Fruit fly (Drosophila melanogaster) whole organism, wandering third instar larva: ENCODE measurements around the gene GIIIspla2.

Source experiments
- Abd-B ChIP-seq: fragments of >200 bp; optimal IDR thresholded peaks from 2 replicates; lab custom pipeline; 2017; ENCODE audit warnings: missing biosample characterization, missing genetic modification characterization
- CG9705 ChIP-seq: fragments of 200-800 bp; sonication (Bioruptor generic); optimal IDR thresholded peaks from 2 replicates; lab custom pipeline; 2018; ENCODE audit warnings: missing biosample characterization, mild to moderate bottlenecking, missing genetic modification characterization
- CrebA ChIP-seq: fragments of 200-800 bp; sonication (Bioruptor generic); optimal IDR thresholded peaks from 2 replicates; lab custom pipeline; 2016; ENCODE audit warnings: missing biosample characterization, mild to moderate bottlenecking, missing genetic modification characterization, borderline replicate concordance
- Dfd ChIP-seq: fragments of >200 bp; optimal IDR thresholded peaks from 2 replicates; lab custom pipeline; 2017; ENCODE audit warnings: missing biosample characterization, missing genetic modification characterization
- Dif ChIP-seq: fragments of 200-275, 200-300 bp; sonication (Bioruptor generic); optimal IDR thresholded peaks from 2 replicates; lab custom pipeline; 2018; ENCODE audit warnings: missing biosample characterization, missing genetic modification characterization; ENCODE audit not compliant: partially characterized antibody
- HLH106 ChIP-seq: fragments of 200-800 bp; optimal IDR thresholded peaks from 3 replicates; lab custom pipeline; 2019; ENCODE audit warnings: missing biosample characterization, mild to moderate bottlenecking, missing genetic modification characterization, moderate library complexity
- Hnf4 ChIP-seq: fragments of 200-800 bp; sonication (Bioruptor generic); optimal IDR thresholded peaks from 2 replicates; lab custom pipeline; 2016; ENCODE audit warnings: missing biosample characterization, mild to moderate bottlenecking, missing genetic modification characterization
- Hr78 ChIP-seq: fragments of >200 bp; optimal IDR thresholded peaks from 2 replicates; lab custom pipeline; 2017; ENCODE audit warnings: missing biosample characterization, missing genetic modification characterization
- Hr83 ChIP-seq: fragments of 200-300 bp; sonication (Bioruptor generic); optimal IDR thresholded peaks from 2 replicates; lab custom pipeline; 2016; ENCODE audit warnings: missing biosample characterization, mild to moderate bottlenecking, missing genetic modification characterization, moderate library complexity; ENCODE audit not compliant: poor library complexity, severe bottlenecking
- Jra ChIP-seq: sonication (Bioruptor generic); optimal IDR thresholded peaks from 2 replicates; lab custom pipeline; 2016; ENCODE audit warnings: missing biosample characterization, missing genetic modification characterization
- Mio ChIP-seq: sonication (Bioruptor generic); optimal IDR thresholded peaks from 2 replicates; lab custom pipeline; 2016; ENCODE audit warnings: missing biosample characterization, missing genetic modification characterization
- Myc ChIP-seq: fragments of >200 bp; optimal IDR thresholded peaks from 2 replicates; lab custom pipeline; 2017
- N ChIP-seq: fragments of >200 bp; optimal IDR thresholded peaks from 2 replicates; lab custom pipeline; 2018; ENCODE audit warnings: missing biosample characterization, missing external identifiers, missing genetic modification characterization
- OdsH ChIP-seq: fragments of 200-800 bp; sonication (Bioruptor generic); optimal IDR thresholded peaks from 2 replicates; lab custom pipeline; 2016; ENCODE audit warnings: missing biosample characterization, mild to moderate bottlenecking, missing genetic modification characterization
- Rel ChIP-seq, 2 experiments: fragments of 200-800 bp; sonication (Bioruptor generic) in 1 of 2; optimal IDR thresholded peaks; 2 replicates in 1 of 2; 3 replicates in 1 of 2; lab custom pipeline; 2016 to 2019; ENCODE audit warnings: mild to moderate bottlenecking in 2 of 2, missing biosample characterization in 2 of 2, missing genetic modification characterization in 2 of 2, moderate library complexity in 1 of 2
- Sp1 ChIP-seq: fragments of 200-800 bp; sonication (Bioruptor generic); optimal IDR thresholded peaks from 3 replicates; lab custom pipeline; 2019; ENCODE audit warnings: missing biosample characterization, mild to moderate bottlenecking, missing genetic modification characterization, moderate library complexity
- br ChIP-seq: fragments of 200-800 bp; sonication (Bioruptor generic); optimal IDR thresholded peaks from 2 replicates; lab custom pipeline; 2016; ENCODE audit warnings: missing biosample characterization, missing genetic modification characterization
- brk ChIP-seq: fragments of 200-800 bp; sonication (Bioruptor generic); optimal IDR thresholded peaks from 2 replicates; lab custom pipeline; 2016; ENCODE audit warnings: missing biosample characterization, mild to moderate bottlenecking, missing genetic modification characterization
- dl ChIP-seq, 2 experiments: fragments of 175-275, 200-275 bp in 1 of 2; fragments of 200-275 bp in 1 of 2; sonication (Bioruptor generic); optimal IDR thresholded peaks; lab custom pipeline; 2018; ENCODE audit warnings: mild to moderate bottlenecking in 2 of 2, missing biosample characterization in 2 of 2, missing genetic modification characterization in 2 of 2, moderate library complexity in 2 of 2; ENCODE audit not compliant: partially characterized antibody in 2 of 2, insufficient read depth in 1 of 2
- dmrt93B ChIP-seq: fragments of 200-800 bp; sonication (Bioruptor generic); optimal IDR thresholded peaks from 2 replicates; lab custom pipeline; 2018; ENCODE audit warnings: missing biosample characterization, mild to moderate bottlenecking, missing genetic modification characterization
- dsf ChIP-seq: sonication (Bioruptor generic); optimal IDR thresholded peaks from 2 replicates; lab custom pipeline; 2016; ENCODE audit warnings: missing biosample characterization, missing genetic modification characterization, borderline replicate concordance
- ey ChIP-seq: fragments of 200-800 bp; sonication (Bioruptor generic); optimal IDR thresholded peaks from 2 replicates; lab custom pipeline; 2016; ENCODE audit warnings: missing biosample characterization, missing genetic modification characterization
- foxo ChIP-seq, 2 experiments: fragments of 200-800 bp; sonication (Bioruptor generic); optimal IDR thresholded peaks; 2 replicates in 1 of 2; 3 replicates in 1 of 2; lab custom pipeline; 2016 to 2017; ENCODE audit warnings: missing biosample characterization in 2 of 2, missing genetic modification characterization in 2 of 2
- h ChIP-seq: fragments of 200-800 bp; sonication (Bioruptor generic); optimal IDR thresholded peaks from 3 replicates; lab custom pipeline; 2016; ENCODE audit warnings: missing biosample characterization, mild to moderate bottlenecking, missing genetic modification characterization
- lola ChIP-seq: fragments of >200 bp; optimal IDR thresholded peaks from 2 replicates; lab custom pipeline; 2017; ENCODE audit warnings: missing biosample characterization, missing genetic modification characterization
- psq ChIP-seq: fragments of 200-800 bp; sonication (Bioruptor generic); optimal IDR thresholded peaks from 3 replicates; lab custom pipeline; 2017; ENCODE audit warnings: missing biosample characterization, mild to moderate bottlenecking, missing genetic modification characterization, moderate library complexity
- rgr ChIP-seq: fragments of 200-800 bp; sonication (Bioruptor generic); optimal IDR thresholded peaks from 3 replicates; lab custom pipeline; 2016; ENCODE audit warnings: missing biosample characterization, mild to moderate bottlenecking, missing genetic modification characterization
- sage ChIP-seq: fragments of 200-800 bp; sonication (Bioruptor generic); optimal IDR thresholded peaks from 2 replicates; lab custom pipeline; 2016; ENCODE audit warnings: missing biosample characterization, mild to moderate bottlenecking, missing genetic modification characterization
- sv ChIP-seq: fragments of 200-800 bp; sonication (Bioruptor generic); optimal IDR thresholded peaks from 3 replicates; lab custom pipeline; 2016; ENCODE audit warnings: missing biosample characterization, missing genetic modification characterization
- tai ChIP-seq: sonication (Bioruptor generic); optimal IDR thresholded peaks from 2 replicates; lab custom pipeline; 2016; ENCODE audit warnings: missing biosample characterization, missing genetic modification characterization
- usp ChIP-seq: fragments of >200 bp; optimal IDR thresholded peaks from 2 replicates; lab custom pipeline; 2017; ENCODE audit warnings: missing biosample characterization, missing genetic modification characterization
- woc ChIP-seq: sonication (Bioruptor generic); optimal IDR thresholded peaks from 2 replicates; lab custom pipeline; 2016; ENCODE audit warnings: missing biosample characterization, mild to moderate bottlenecking, missing genetic modification characterization

Gene GIIIspla2

dm6 chrX:8165608-8166007 is 8.2 kb downstream of the GIIIspla2 start, which contains the start of gene Or7a:
Gene Or7a (minus strand): TSS chrX:8165708.
- no peak for TF ChIP-seq Sp1 (GFP tag; lab: Kevin White, UChicago)
- TF ChIP-seq ey = no peak
- no peak for TF ChIP-seq Hr78 (GFP tag; lab: Kevin White, UChicago)
- TF ChIP-seq HLH106 (tag; lab: Kevin White, UChicago) = no peak
- TF ChIP-seq CG9705 (GFP tag; lab: Kevin White, UChicago) = no peak
- no peak for TF ChIP-seq br (GFP tag; lab: Kevin White, UChicago)
- no peak for TF ChIP-seq CrebA (GFP tag; lab: Kevin White, UChicago)
- TF ChIP-seq h (GFP tag; lab: Kevin White, UChicago) = no peak
- TF ChIP-seq Dfd (GFP tag; lab: Kevin White, UChicago) = no peak
- no peak for TF ChIP-seq psq

DNA sequence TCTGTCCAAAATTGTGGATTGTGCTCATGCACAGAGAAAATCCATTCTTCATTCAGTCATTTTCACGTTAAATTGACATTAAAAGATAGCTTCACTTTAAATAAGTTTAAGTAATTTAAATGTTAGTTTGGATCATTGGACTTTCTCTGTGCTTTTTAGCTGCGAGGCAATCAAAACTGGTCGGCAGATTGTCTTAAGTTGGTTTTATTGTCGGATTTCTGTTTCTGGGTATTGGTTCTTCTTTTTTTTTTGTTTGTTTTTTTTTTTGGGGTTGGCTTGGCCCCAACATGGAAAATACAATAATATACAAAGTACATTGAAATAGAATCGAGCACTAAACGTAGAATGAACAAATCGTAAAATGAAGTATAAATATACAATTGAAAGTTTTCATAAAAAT is 12.7 kb downstream of the GIIIspla2 start, which contains the start of gene CG2278:
Gene CG2278, minus strand, starts transcription at position 101 of the 400 bp plus-strand sequence.
- TF ChIP-seq CrebA (GFP tag; lab: Kevin White, UChicago) (no peak), woc (GFP tag; lab: Kevin White, UChicago) (no peak), Hr83 (GFP tag; lab: Kevin White, UChicago) (no peak), sv (GFP tag; lab: Kevin White, UChicago) (no peak), psq (no peak), usp (no peak), Rel (GFP tag; optimal IDR thresholded peaks at IDR 0.05; lab: Kevin White, UChicago) (no peak), Rel (tag; optimal IDR thresholded peaks at IDR 0.05; lab: Kevin White, UChicago) (no peak), br (GFP tag; lab: Kevin White, UChicago) (no peak), Mio (GFP tag; lab: Kevin White, UChicago) (no peak), lola (GFP tag; lab: Kevin White, UChicago) (no peak), dl (GFP tag; optimal IDR thresholded peaks at IDR 0.05; lab: Kevin White, UChicago; ENCODE audit: insufficient read depth in 1 of 2, partially characterized antibody in 2 of 2) (no peak)
- TF ChIP-seq, all 38 proteins: peak for 0

dm6 chrX:8176291-8177029 is 19.0 kb downstream of the GIIIspla2 start:
- TF ChIP-seq psq = peak; percentile 75
- no peak for TF ChIP-seq Mio (GFP tag; lab: Kevin White, UChicago)

DNA sequence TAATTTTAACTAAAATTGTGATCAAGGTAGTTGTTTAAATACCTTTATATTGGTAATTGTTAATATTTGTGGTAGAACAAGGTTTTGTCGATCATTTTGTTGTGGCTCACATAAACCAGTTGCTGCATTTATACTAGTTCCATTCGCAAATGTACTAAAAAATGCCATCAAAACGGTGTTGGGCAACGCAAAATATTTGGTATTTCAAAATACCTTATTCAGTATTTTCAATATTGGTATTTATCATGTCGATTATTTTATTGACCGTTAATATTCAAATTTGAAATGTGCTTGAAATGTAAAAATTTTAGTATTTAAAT is 19.6 kb downstream of the GIIIspla2 start, which contains the start of gene slpr:
Gene slpr, minus strand, starts transcription at position 156 of the 320 bp plus-strand sequence.
- TF ChIP-seq Sp1 (GFP tag; lab: Kevin White, UChicago) (no peak), foxo (GFP tag; optimal IDR thresholded peaks at IDR 0.05; lab: Kevin White, UChicago) (no peak), h (GFP tag; lab: Kevin White, UChicago) (no peak), dmrt93B (GFP tag; lab: Kevin White, UChicago) (no peak), rgr (GFP tag; lab: Kevin White, UChicago) (no peak), woc (GFP tag; lab: Kevin White, UChicago) (no peak), CrebA (GFP tag; lab: Kevin White, UChicago) (no peak), Dif (GFP tag; lab: Kevin White, UChicago) (no peak), Abd-B (GFP tag; lab: Kevin White, UChicago) (no peak), CG9705 (GFP tag; lab: Kevin White, UChicago) (no peak), brk (GFP tag; lab: Kevin White, UChicago) (no peak), Myc (lab: Kevin White, UChicago) (no peak), Jra (GFP tag; lab: Kevin White, UChicago) (no peak)

DNA sequence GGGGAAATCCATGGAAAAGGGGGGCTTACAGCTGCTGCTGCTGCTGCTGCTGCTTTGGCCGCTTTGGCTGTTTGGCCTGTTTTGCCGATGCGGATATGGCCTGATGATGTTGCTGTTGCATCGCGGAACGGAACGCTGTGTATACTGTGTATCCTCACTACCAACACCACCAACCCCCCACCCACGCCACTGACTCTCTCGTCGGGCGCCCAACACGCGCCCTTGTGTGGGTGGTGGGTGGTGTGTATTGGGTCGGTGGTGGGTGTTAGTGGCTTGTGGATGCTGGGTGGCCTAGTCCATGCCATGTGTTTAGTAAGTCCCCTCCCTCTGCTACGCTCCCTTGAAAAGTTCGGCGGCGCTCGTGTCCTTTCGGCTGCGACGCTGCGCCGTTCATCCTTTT is 20.3 kb downstream of the GIIIspla2 start:
- no peak for TF ChIP-seq rgr (GFP tag; lab: Kevin White, UChicago)
- TF ChIP-seq Hr83 (GFP tag; lab: Kevin White, UChicago) = no peak
- TF ChIP-seq Jra (GFP tag; lab: Kevin White, UChicago) = no peak
- TF ChIP-seq Hnf4 (GFP tag; lab: Kevin White, UChicago) = no peak
- no peak for TF ChIP-seq woc (GFP tag; lab: Kevin White, UChicago)
- TF ChIP-seq sage (GFP tag; lab: Kevin White, UChicago) = no peak
- no peak for TF ChIP-seq HLH106 (tag; lab: Kevin White, UChicago)
- no peak for TF ChIP-seq tai (GFP tag; lab: Kevin White, UChicago)
- no peak for TF ChIP-seq dsf (GFP tag; lab: Kevin White, UChicago)
- no peak for TF ChIP-seq Dif (GFP tag; lab: Kevin White, UChicago)
- no peak for TF ChIP-seq Rel (GFP tag; optimal IDR thresholded peaks at IDR 0.05; lab: Kevin White, UChicago)
- TF ChIP-seq Rel (tag; optimal IDR thresholded peaks at IDR 0.05; lab: Kevin White, UChicago) = no peak
- no peak for TF ChIP-seq Abd-B (GFP tag; lab: Kevin White, UChicago)
- TF ChIP-seq dmrt93B (GFP tag; lab: Kevin White, UChicago) = no peak
- no peak for TF ChIP-seq h (GFP tag; lab: Kevin White, UChicago)
- no peak for TF ChIP-seq Hr78 (GFP tag; lab: Kevin White, UChicago)
- no peak for TF ChIP-seq OdsH
- no peak for TF ChIP-seq N (GFP tag; lab: Kevin White, UChicago)
- TF ChIP-seq CrebA (GFP tag; lab: Kevin White, UChicago) = no peak
- no peak for TF ChIP-seq foxo (GFP tag; optimal IDR thresholded peaks at IDR 0.05; lab: Kevin White, UChicago)
- TF ChIP-seq, all 38 proteins: peak for 0
